Worm (Caenorhabditis elegans): ENCODE measurements around the gene sqt-2.

Gene sqt-2

ce11 chrII:43640-44039 is 20.5 kb downstream of the sqt-2 start, which contains the start of gene nfyc-1 (continued):
- TF ChIP-seq fkh-3 (tag; optimal IDR thresholded peaks at IDR 0.05) (no peak), C17E4.6 (GFP tag; IDR thresholded peaks at IDR 0.05) (no peak), F22D6.2 (tag; optimal IDR thresholded peaks at IDR 0.05) (no peak), attf-6 (GFP tag; IDR thresholded peaks at IDR 0.05) (no peak), somi-1 (GFP tag; optimal IDR thresholded peaks at IDR 0.05) (no peak), nhr-120 (GFP tag; IDR thresholded peaks at IDR 0.05) (no peak), bed-2 (GFP tag; IDR thresholded peaks at IDR 0.05) (no peak), snpc-4 (GFP tag; optimal IDR thresholded peaks at IDR 0.05) (no peak), snpc-4 (tag; optimal IDR thresholded peaks at IDR 0.05) (peak in 2 of 4 experiments; percentile 4 to 37), lsy-27 (tag; optimal IDR thresholded peaks at IDR 0.05; ENCODE audit: borderline replicate concordance, insufficient read depth) (no peak), attf-5 (GFP tag; optimal IDR thresholded peaks at IDR 0.05) (no peak), aptf-3 (GFP tag; IDR thresholded peaks at IDR 0.05) (no peak), pha-4 (tag; optimal IDR thresholded peaks at IDR 0.05) (no peak), hlh-12 (tag; optimal IDR thresholded peaks at IDR 0.05) (no peak), pbrm-1 (GFP tag; IDR thresholded peaks at IDR 0.05) (no peak), mcd-1 (GFP tag; IDR thresholded peaks at IDR 0.05) (peak; percentile 81), egrh-3 (GFP tag; IDR thresholded peaks at IDR 0.05) (no peak), T26A5.8 (tag; optimal IDR thresholded peaks at IDR 0.05) (no peak), nfya-1 (tag; optimal IDR thresholded peaks at IDR 0.05; ENCODE audit: borderline replicate concordance, insufficient read depth) (no peak), ceh-27 (GFP tag; optimal IDR thresholded peaks at IDR 0.05) (peak; percentile 7), dpff-1 (tag; optimal IDR thresholded peaks at IDR 0.05) (no peak), ceh-100 (GFP tag; IDR thresholded peaks at IDR 0.05) (no peak), unc-130 (GFP tag; optimal IDR thresholded peaks at IDR 0.05) (no peak), attf-3 (GFP tag; conservative IDR thresholded peaks at IDR 0.05) (no peak), Y53F4B.3 (GFP tag; IDR thresholded peaks at IDR 0.05) (no peak), aptf-2 (GFP tag; conservative IDR thresholded peaks at IDR 0.05) (no peak), ekl-4 (GFP tag; IDR thresholded peaks at IDR 0.05) (no peak), D2030.7 (GFP tag; IDR thresholded peaks at IDR 0.05) (peak; percentile 66), ztf-18 (tag; optimal IDR thresholded peaks at IDR 0.05) (no peak), hmg-20 (GFP tag; IDR thresholded peaks at IDR 0.05) (no peak), tbx-9 (tag; optimal IDR thresholded peaks at IDR 0.05; ENCODE audit: borderline replicate concordance) (no peak), snpc-1.3 (tag; optimal IDR thresholded peaks at IDR 0.05; ENCODE audit: insufficient read depth) (no peak), ccch-3 (GFP tag; optimal IDR thresholded peaks at IDR 0.05) (no peak), rpc-1 (optimal IDR thresholded peaks at IDR 0.05) (no peak), rpc-1 (tag; optimal IDR thresholded peaks at IDR 0.05) (no peak), atf-7 (tag; optimal IDR thresholded peaks at IDR 0.05) (no peak), ztf-3 (GFP tag; optimal IDR thresholded peaks at IDR 0.05) (no peak), let-607 (tag; optimal IDR thresholded peaks at IDR 0.05) (peak in 1 of 2 experiments; percentile 19), repo-1 (tag; optimal IDR thresholded peaks at IDR 0.05) (no peak), cebp-1 (GFP tag; IDR thresholded peaks at IDR 0.05) (no peak), cebp-1 (tag; optimal IDR thresholded peaks at IDR 0.05) (peak; percentile 10), T07F8.4 (tag; optimal IDR thresholded peaks at IDR 0.05) (no peak), him-1 (tag; optimal IDR thresholded peaks at IDR 0.05) (no peak), F55B11.4 (tag; optimal IDR thresholded peaks at IDR 0.05; ENCODE audit: borderline replicate concordance, insufficient read depth) (no peak), chd-7 (tag; optimal IDR thresholded peaks at IDR 0.05) (no peak), dpl-1 (GFP tag; optimal IDR thresholded peaks at IDR 0.05) (peak; percentile 17), rec-8 (tag; optimal IDR thresholded peaks at IDR 0.05) (no peak), Y53G8AR.9 (GFP tag; conservative IDR thresholded peaks at IDR 0.05) (no peak), lin-35 (GFP tag; optimal IDR thresholded peaks at IDR 0.05) (peak in 1 of 3 experiments; percentile 57)

Measured in whole organism, young adult.